Fruit fly (Drosophila melanogaster): ENCODE data around the gene Pmvk.

Pmvk gene

dm6 chr2L:19572496-19573317 lies 7.4 kb downstream of the Pmvk start (continued):
- TF ChIP-seq CG16779 (GFP tag; IDR thresholded peaks at IDR 0.05), result no peak
- TF ChIP-seq ab (GFP tag; optimal IDR thresholded peaks at IDR 0.05), result no peak
- TF ChIP-seq MESR4 (GFP tag; optimal IDR thresholded peaks at IDR 0.05), result no peak
- TF ChIP-seq CG4282 (GFP tag; optimal IDR thresholded peaks at IDR 0.05), result no peak
- no peak for TF ChIP-seq zf30C (GFP tag; optimal IDR thresholded peaks at IDR 0.05)
- TF ChIP-seq E2f1 (GFP tag; IDR thresholded peaks at IDR 0.05), result peak; percentile 41; the same call in 1 of the 2 replicates
- no peak for TF ChIP-seq jigr1 (GFP tag; IDR thresholded peaks at IDR 0.05)
- no peak for TF ChIP-seq hb (GFP tag; IDR thresholded peaks at IDR 0.05; ENCODE audit: partially characterized antibody)
- TF ChIP-seq C15 (GFP tag; IDR thresholded peaks at IDR 0.05), result no peak
- TF ChIP-seq lilli (GFP tag; optimal IDR thresholded peaks at IDR 0.05), result peak; percentile 87
- TF ChIP-seq Nf-YB (GFP tag; optimal IDR thresholded peaks at IDR 0.05), result peak; percentile 52
- peak; percentile 48 for TF ChIP-seq CG5245 (GFP tag; optimal IDR thresholded peaks at IDR 0.05)
- TF ChIP-seq disco-r (GFP tag; optimal IDR thresholded peaks at IDR 0.05), result peak; percentile 45
- no peak for TF ChIP-seq al (GFP tag; IDR thresholded peaks at IDR 0.05)
- no peak for TF ChIP-seq Hey (tag; optimal IDR thresholded peaks at IDR 0.05)
- peak; percentile 49 for TF ChIP-seq Abd-B (GFP tag; optimal IDR thresholded peaks at IDR 0.05)
- TF ChIP-seq Meics (GFP tag; optimal IDR thresholded peaks at IDR 0.05), result peak; percentile 79
- TF ChIP-seq unc-4 (GFP tag; IDR thresholded peaks at IDR 0.05; ENCODE audit: partially characterized antibody), result no peak
- peak; percentile 54 for TF ChIP-seq CG7786 (GFP tag; optimal IDR thresholded peaks at IDR 0.05)
- TF ChIP-seq CG13296 (GFP tag; optimal IDR thresholded peaks at IDR 0.05), result peak; percentile 72
- TF ChIP-seq Med (GFP tag), result peak; percentile 73
- peak; percentile 48 for TF ChIP-seq dmrt11E (tag; optimal IDR thresholded peaks at IDR 0.05)
- TF ChIP-seq HLH3B (GFP tag; IDR thresholded peaks at IDR 0.05), result 0 out of 2 replicates have a peak, but pooled peaks have one; percentile 39
- TF ChIP-seq ttk (GFP tag; IDR thresholded peaks at IDR 0.05), result 0 out of 2 replicates have a peak, but pooled peaks have one; percentile 6
- peak; percentile 43 for TF ChIP-seq CG1233 (GFP tag; optimal IDR thresholded peaks at IDR 0.05)
- TF ChIP-seq MTF-1 (GFP tag; optimal IDR thresholded peaks at IDR 0.05; ENCODE audit: borderline replicate concordance), result no peak
- TF ChIP-seq CG34422 (GFP tag; IDR thresholded peaks at IDR 0.05), result peak; percentile 69; the same call in 2 of the 3 replicates
- no peak for TF ChIP-seq CG15479 (GFP tag; optimal IDR thresholded peaks at IDR 0.05)
- peak; percentile 60 for TF ChIP-seq gsb-n (tag; optimal IDR thresholded peaks at IDR 0.05)
- TF ChIP-seq Mrtf (GFP tag; IDR thresholded peaks at IDR 0.05), result 0 out of 3 replicates have a peak, but pooled peaks have one; percentile 8
- peak; percentile 57 for TF ChIP-seq CG15601 (tag; optimal IDR thresholded peaks at IDR 0.05)
- no peak for TF ChIP-seq Optix (GFP tag; IDR thresholded peaks at IDR 0.05)
- TF ChIP-seq Trl (optimal IDR thresholded peaks at IDR 0.05), result peak; percentile 86 to 94
- peak; percentile 55 for TF ChIP-seq Trl (GFP tag; optimal IDR thresholded peaks at IDR 0.05)
- no peak for TF ChIP-seq kah (GFP tag; optimal IDR thresholded peaks at IDR 0.05)
- peak; percentile 53 for TF ChIP-seq CG10267 (tag; optimal IDR thresholded peaks at IDR 0.05)
- TF ChIP-seq CG2712 (tag; optimal IDR thresholded peaks at IDR 0.05), result peak; percentile 72
- peak; percentile 30 for TF ChIP-seq CG3407 (GFP tag; optimal IDR thresholded peaks at IDR 0.05)
- TF ChIP-seq CG31388 (GFP tag; optimal IDR thresholded peaks at IDR 0.05), result no peak
- TF ChIP-seq nerfin-1 (tag; optimal IDR thresholded peaks at IDR 0.05), result no peak
- peak; percentile 96 for TF ChIP-seq row (GFP tag; IDR thresholded peaks at IDR 0.05)
- peak; percentile 68 for TF ChIP-seq CG12155 (GFP tag; optimal IDR thresholded peaks at IDR 0.05)
- TF ChIP-seq fu2 (GFP tag; optimal IDR thresholded peaks at IDR 0.05), result peak; percentile 22
- no peak for TF ChIP-seq wor (GFP tag; IDR thresholded peaks at IDR 0.05)
- TF ChIP-seq chn (GFP tag; optimal IDR thresholded peaks at IDR 0.05), result peak; percentile 46
- peak; percentile 1 for TF ChIP-seq CG10654 (GFP tag; optimal IDR thresholded peaks at IDR 0.05)
- TF ChIP-seq CG7357 (GFP tag; IDR thresholded peaks at IDR 0.05), result peak; percentile 53
- no peak for TF ChIP-seq CG11247 (GFP tag; IDR thresholded peaks at IDR 0.05)
- TF ChIP-seq Dref (GFP tag; IDR thresholded peaks at IDR 0.05), result no peak
- peak; percentile 28 for TF ChIP-seq CHES-1-like (GFP tag; optimal IDR thresholded peaks at IDR 0.05)

Data from whole organism, embryonic.